Worm (Caenorhabditis elegans): ENCODE measurements around the gene ret-1.

The ret-1 gene

ce11 chrV:14830267-14831175, 16.7 kb downstream of the ret-1 start (continued):
- TF ChIP-seq snpc-4 (GFP tag; optimal IDR thresholded peaks at IDR 0.05) (no peak), snpc-4 (tag; optimal IDR thresholded peaks at IDR 0.05) (no peak), Y53G8AR.9 (GFP tag; conservative IDR thresholded peaks at IDR 0.05) (no peak), snpc-1.3 (tag; optimal IDR thresholded peaks at IDR 0.05; ENCODE audit: insufficient read depth) (no peak), egl-18 (GFP tag; IDR thresholded peaks at IDR 0.05) (no peak), ztf-3 (GFP tag; optimal IDR thresholded peaks at IDR 0.05) (no peak), snpc-1.1 (tag; optimal IDR thresholded peaks at IDR 0.05; ENCODE audit: insufficient read depth) (no peak), B0035.1 (tag; optimal IDR thresholded peaks at IDR 0.05) (no peak), pbrm-1 (GFP tag; IDR thresholded peaks at IDR 0.05) (no peak), ztf-18 (tag; optimal IDR thresholded peaks at IDR 0.05) (no peak), ztf-28 (GFP tag; IDR thresholded peaks at IDR 0.05) (no peak), die-1 (tag; optimal IDR thresholded peaks at IDR 0.05) (no peak), F52B5.7 (tag; optimal IDR thresholded peaks at IDR 0.05) (peak; percentile 52), ceh-40 (GFP tag; IDR thresholded peaks at IDR 0.05) (no peak), hlh-12 (tag; optimal IDR thresholded peaks at IDR 0.05) (no peak), aptf-2 (GFP tag; conservative IDR thresholded peaks at IDR 0.05) (no peak), nfya-2 (GFP tag; IDR thresholded peaks at IDR 0.05) (no peak), nfyb-1 (GFP tag; IDR thresholded peaks at IDR 0.05) (no peak; the same call in 1 of the 2 replicates), ZK185.1 (tag; optimal IDR thresholded peaks at IDR 0.05; ENCODE audit: poor library complexity, severe bottlenecking) (no peak), F57A8.1 (GFP tag; optimal IDR thresholded peaks at IDR 0.05) (no peak), tbx-9 (tag; optimal IDR thresholded peaks at IDR 0.05; ENCODE audit: borderline replicate concordance) (no peak), madf-8 (GFP tag; conservative IDR thresholded peaks at IDR 0.05) (no peak), chd-7 (tag; optimal IDR thresholded peaks at IDR 0.05) (no peak), K12H6.12 (tag; optimal IDR thresholded peaks at IDR 0.05) (peak; percentile 3), ceh-79 (tag; optimal IDR thresholded peaks at IDR 0.05) (no peak), egl-44 (GFP tag; IDR thresholded peaks at IDR 0.05) (0 out of 2 replicates have a peak, but pooled peaks have one; percentile 7), sdz-38 (tag; optimal IDR thresholded peaks at IDR 0.05) (no peak), hmg-1.2 (GFP tag; IDR thresholded peaks at IDR 0.05) (peak; percentile 49; the same call in 1 of the 2 replicates), efl-1 (GFP tag; optimal IDR thresholded peaks at IDR 0.05) (no peak), nhr-27 (tag; optimal IDR thresholded peaks at IDR 0.05) (no peak), xnd-1 (tag; optimal IDR thresholded peaks at IDR 0.05) (no peak), athp-1 (tag; optimal IDR thresholded peaks at IDR 0.05) (no peak), sea-2 (GFP tag; IDR thresholded peaks at IDR 0.05) (no peak), snpc-3.4 (tag; optimal IDR thresholded peaks at IDR 0.05) (no peak), nhr-80 (tag; optimal IDR thresholded peaks at IDR 0.05) (peak; percentile 53), ama-1 (optimal IDR thresholded peaks at IDR 0.05) (no peak), ama-1 (GFP tag; optimal IDR thresholded peaks at IDR 0.05) (no peak), mxl-1 (tag; optimal IDR thresholded peaks at IDR 0.05) (no peak), F22D6.2 (tag; optimal IDR thresholded peaks at IDR 0.05) (no peak), mes-4 (tag; optimal IDR thresholded peaks at IDR 0.05) (no peak), ztf-22 (GFP tag; optimal IDR thresholded peaks at IDR 0.05) (no peak), rcor-1 (GFP tag; IDR thresholded peaks at IDR 0.05) (0 out of 2 replicates have a peak, but pooled peaks have one; percentile 21), egrh-3 (GFP tag; IDR thresholded peaks at IDR 0.05) (no peak), unc-130 (GFP tag; optimal IDR thresholded peaks at IDR 0.05) (no peak), let-526 (GFP tag; IDR thresholded peaks at IDR 0.05) (no peak)

Data from whole organism, young adult.